Fruit fly (Drosophila melanogaster): ENCODE data around the gene Dhc16F.

Gene Dhc16F

DNA sequence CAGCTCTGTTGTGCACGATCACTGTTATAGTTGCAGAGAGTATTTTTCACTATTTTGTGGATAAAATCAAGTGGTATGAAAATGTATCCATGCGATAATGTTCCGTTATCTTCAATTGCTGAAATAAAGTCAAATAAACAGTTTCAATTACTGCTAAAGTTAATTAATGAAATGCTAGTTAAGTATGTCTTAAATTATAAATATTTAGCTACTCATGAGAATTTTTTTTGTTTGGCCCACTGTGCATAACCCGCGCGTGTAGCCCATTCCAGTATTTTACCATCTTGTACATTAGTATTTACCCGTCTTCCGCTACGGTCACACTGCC lies 21.2 kb downstream of the Dhc16F start, which contains the start of gene Ada3 (continued):
- TF ChIP-seq CG9215 (GFP tag; IDR thresholded peaks at IDR 0.05) = peak; percentile 67
- peak; percentile 58 for TF ChIP-seq CG12744 (GFP tag; optimal IDR thresholded peaks at IDR 0.05)
- TF ChIP-seq kni (GFP tag; optimal IDR thresholded peaks at IDR 0.05) = no peak
- TF ChIP-seq mirr (GFP tag; optimal IDR thresholded peaks at IDR 0.05) = peak; percentile 13
- peak; percentile 72 to 77 for TF ChIP-seq Hr51 (GFP tag; optimal IDR thresholded peaks at IDR 0.05)
- no peak for TF ChIP-seq cas (GFP tag; IDR thresholded peaks at IDR 0.05)
- peak; percentile 81 for TF ChIP-seq CG3281 (GFP tag; optimal IDR thresholded peaks at IDR 0.05)
- peak; percentile 63 for TF ChIP-seq Aef1 (GFP tag; IDR thresholded peaks at IDR 0.05)
- TF ChIP-seq CG30020 (tag; optimal IDR thresholded peaks at IDR 0.05) = peak; percentile 69
- no peak for TF ChIP-seq CG4360 (GFP tag; IDR thresholded peaks at IDR 0.05)
- peak; percentile 59 for TF ChIP-seq B-H2 (GFP tag; optimal IDR thresholded peaks at IDR 0.05)
- TF ChIP-seq CG6272 (GFP tag; IDR thresholded peaks at IDR 0.05) = peak; percentile 42
- TF ChIP-seq CG32532 (GFP tag; IDR thresholded peaks at IDR 0.05) = peak; percentile 80
- peak; percentile 60 for TF ChIP-seq Taf1 (GFP tag; IDR thresholded peaks at IDR 0.05)
- no peak for TF ChIP-seq fru (optimal IDR thresholded peaks at IDR 0.05)
- TF ChIP-seq CG10366 (GFP tag; IDR thresholded peaks at IDR 0.05) = peak; percentile 20; the same call in 1 of the 2 replicates
- TF ChIP-seq slou (GFP tag; optimal IDR thresholded peaks at IDR 0.05) = peak; percentile 78
- peak; percentile 39 for TF ChIP-seq CG6683 (GFP tag; optimal IDR thresholded peaks at IDR 0.05)
- no peak for TF ChIP-seq wor (GFP tag; IDR thresholded peaks at IDR 0.05)
- peak; percentile 92 for TF ChIP-seq CG3995 (GFP tag; optimal IDR thresholded peaks at IDR 0.05)
- peak; percentile 36 for TF ChIP-seq Usf (GFP tag; optimal IDR thresholded peaks at IDR 0.05)
- TF ChIP-seq CG7786 (GFP tag; optimal IDR thresholded peaks at IDR 0.05) = peak; percentile 76
- TF ChIP-seq trh (GFP tag; optimal IDR thresholded peaks at IDR 0.05) = peak; percentile 17
- TF ChIP-seq CG11398 (GFP tag; optimal IDR thresholded peaks at IDR 0.05) = peak; percentile 41
- no peak for TF ChIP-seq zen2 (GFP tag; IDR thresholded peaks at IDR 0.05; ENCODE audit: partially characterized antibody)
- peak; percentile 90 for TF ChIP-seq CG2120 (GFP tag; optimal IDR thresholded peaks at IDR 0.05)
- peak; percentile 47 for TF ChIP-seq ssp (GFP tag; IDR thresholded peaks at IDR 0.05)
- TF ChIP-seq Blimp-1 (GFP tag; optimal IDR thresholded peaks at IDR 0.05) = peak; percentile 55
- peak; percentile 87 for TF ChIP-seq CG4424 (GFP tag; optimal IDR thresholded peaks at IDR 0.05)
- TF ChIP-seq Dip2 (GFP tag; IDR thresholded peaks at IDR 0.05) = no peak
- no peak for TF ChIP-seq chinmo (GFP tag; IDR thresholded peaks at IDR 0.05; ENCODE audit: partially characterized antibody)
- no peak for TF ChIP-seq chm (GFP tag; IDR thresholded peaks at IDR 0.05)
- TF ChIP-seq Bteb2 (GFP tag; optimal IDR thresholded peaks at IDR 0.05) = peak; percentile 60
- no peak for TF ChIP-seq D (optimal IDR thresholded peaks at IDR 0.05)
- TF ChIP-seq D (GFP tag; optimal IDR thresholded peaks at IDR 0.05) = peak; percentile 45
- peak; percentile 62 for TF ChIP-seq CG4404 (GFP tag; IDR thresholded peaks at IDR 0.05)
- peak; percentile 60 for TF ChIP-seq CG12104 (GFP tag; optimal IDR thresholded peaks at IDR 0.05)
- peak; percentile 78 for TF ChIP-seq dysf (GFP tag; IDR thresholded peaks at IDR 0.05)
- peak; percentile 48 for TF ChIP-seq gro (GFP tag; optimal IDR thresholded peaks at IDR 0.05)
- TF ChIP-seq CG8944 (GFP tag; optimal IDR thresholded peaks at IDR 0.05) = peak; percentile 62
- TF ChIP-seq esg (GFP tag; conservative IDR thresholded peaks at IDR 0.05) = peak; percentile 73
- peak; percentile 79 for TF ChIP-seq bcd (GFP tag; optimal IDR thresholded peaks at IDR 0.05)
- TF ChIP-seq CG15696 (tag; optimal IDR thresholded peaks at IDR 0.05) = peak; percentile 73
- TF ChIP-seq CG7928 (GFP tag; optimal IDR thresholded peaks at IDR 0.05) = peak; percentile 21
- TF ChIP-seq Nf-YC (tag; optimal IDR thresholded peaks at IDR 0.05) = peak; percentile 68
- no peak for TF ChIP-seq Doc3 (GFP tag; IDR thresholded peaks at IDR 0.05; ENCODE audit: partially characterized antibody)
- peak; percentile 61 for TF ChIP-seq crc (GFP tag; optimal IDR thresholded peaks at IDR 0.05)
- no peak for TF ChIP-seq Hr39 (optimal IDR thresholded peaks at IDR 0.05)
- TF ChIP-seq CG11085 (GFP tag; IDR thresholded peaks at IDR 0.05) = peak; percentile 46
- peak; percentile 50 for TF ChIP-seq tx (GFP tag; optimal IDR thresholded peaks at IDR 0.05)
- TF ChIP-seq CG8359 (GFP tag; optimal IDR thresholded peaks at IDR 0.05; ENCODE audit: borderline replicate concordance) = peak; percentile 18
- no peak for TF ChIP-seq bigmax (GFP tag; optimal IDR thresholded peaks at IDR 0.05)
- TF ChIP-seq Atf6 (GFP tag; IDR thresholded peaks at IDR 0.05) = peak; percentile 64; the same call in 1 of the 2 replicates
